Worm (Caenorhabditis elegans): Measurements from ENCODE around the gene K08F8.15.
A peak's percentile ranks its signal among the peaks of the same experiment; 100 is the strongest.

K08F8.15 gene

ce11 chrII:8795227-8795626 lies 28.6 kb downstream of the K08F8.15 start (continued):
- TF ChIP-seq unc-30 (tag; optimal IDR thresholded peaks at IDR 0.05), result no peak
- TF ChIP-seq alr-1 (tag; optimal IDR thresholded peaks at IDR 0.05; ENCODE audit: borderline replicate concordance), result no peak
- TF ChIP-seq swsn-7 (tag; optimal IDR thresholded peaks at IDR 0.05), result no peak
- TF ChIP-seq nhr-85 (tag), result no peak
- TF ChIP-seq nhr-19 (GFP tag; conservative IDR thresholded peaks at IDR 0.05), result no peak
- no peak for TF ChIP-seq Y116A8C.19 (tag; optimal IDR thresholded peaks at IDR 0.05; ENCODE audit: borderline replicate concordance)
- no peak for TF ChIP-seq irx-1 (tag; optimal IDR thresholded peaks at IDR 0.05)
- TF ChIP-seq tlp-1 (tag; optimal IDR thresholded peaks at IDR 0.05), result no peak
- TF ChIP-seq zip-4 (GFP tag; optimal IDR thresholded peaks at IDR 0.05), result no peak
- no peak for TF ChIP-seq lin-35 (GFP tag; optimal IDR thresholded peaks at IDR 0.05)
- TF ChIP-seq C16A3.4 (tag; optimal IDR thresholded peaks at IDR 0.05), result no peak
- TF ChIP-seq nhr-12 (tag; optimal IDR thresholded peaks at IDR 0.05), result no peak
- no peak for TF ChIP-seq ceh-8 (GFP tag; optimal IDR thresholded peaks at IDR 0.05)
- no peak for TF ChIP-seq mab-9 (GFP tag; IDR thresholded peaks at IDR 0.05)
- no peak for TF ChIP-seq pag-3 (tag; optimal IDR thresholded peaks at IDR 0.05; ENCODE audit: borderline replicate concordance, insufficient read depth)
- no peak for TF ChIP-seq lsy-2 (tag; optimal IDR thresholded peaks at IDR 0.05)
- no peak for TF ChIP-seq mef-2 (tag; optimal IDR thresholded peaks at IDR 0.05)
- TF ChIP-seq F16B12.6 (tag; optimal IDR thresholded peaks at IDR 0.05), result no peak
- no peak for TF ChIP-seq lir-3 (tag; optimal IDR thresholded peaks at IDR 0.05; ENCODE audit: poor library complexity)
- peak; percentile 15 for TF ChIP-seq fkh-8 (tag; optimal IDR thresholded peaks at IDR 0.05)
- no peak for TF ChIP-seq vab-15 (tag; optimal IDR thresholded peaks at IDR 0.05)
- TF ChIP-seq hlh-4 (tag; optimal IDR thresholded peaks at IDR 0.05), result no peak
- no peak for TF ChIP-seq nhr-90 (tag; optimal IDR thresholded peaks at IDR 0.05; ENCODE audit: poor library complexity)
- no peak for TF ChIP-seq lin-14 (GFP tag; optimal IDR thresholded peaks at IDR 0.05)
- no peak for TF ChIP-seq ceh-90 (tag; optimal IDR thresholded peaks at IDR 0.05)
- peak; percentile 24 for TF ChIP-seq nhr-11 (tag; optimal IDR thresholded peaks at IDR 0.05)
- no peak for TF ChIP-seq lin-15B (tag; optimal IDR thresholded peaks at IDR 0.05)
- no peak for TF ChIP-seq unc-86 (tag; optimal IDR thresholded peaks at IDR 0.05)
- TF ChIP-seq sptf-1 (tag; optimal IDR thresholded peaks at IDR 0.05), result no peak
- TF ChIP-seq nhr-47 (tag; optimal IDR thresholded peaks at IDR 0.05), result peak; percentile 50
- TF ChIP-seq nhr-71 (tag; optimal IDR thresholded peaks at IDR 0.05), result peak; percentile 22

- no peak for TF ChIP-seq ceh-63 (GFP tag; optimal IDR thresholded peaks at IDR 0.05)
- TF ChIP-seq pax-3 (tag; optimal IDR thresholded peaks at IDR 0.05), result no peak
- peak in 1 of 2 experiments; percentile 4 for TF ChIP-seq ztf-11 (tag; optimal IDR thresholded peaks at IDR 0.05)
- TF ChIP-seq mef-2 (tag; optimal IDR thresholded peaks at IDR 0.05), result no peak
- TF ChIP-seq nhr-47 (tag; optimal IDR thresholded peaks at IDR 0.05), result peak; percentile 85
- no peak for TF ChIP-seq F16B12.6 (tag; optimal IDR thresholded peaks at IDR 0.05)
- no peak for TF ChIP-seq C04F5.9 (tag; optimal IDR thresholded peaks at IDR 0.05)
- TF ChIP-seq ceh-82 (tag; optimal IDR thresholded peaks at IDR 0.05), result peak; percentile 48 to 68 (median 65)
- peak; percentile 44 for TF ChIP-seq ztf-4 (tag; optimal IDR thresholded peaks at IDR 0.05)
- TF ChIP-seq nhr-90 (tag; optimal IDR thresholded peaks at IDR 0.05; ENCODE audit: poor library complexity), result no peak
- TF ChIP-seq rnt-1 (tag; optimal IDR thresholded peaks at IDR 0.05), result peak; percentile 51
- peak; percentile 56 for TF ChIP-seq nhr-20 (tag; optimal IDR thresholded peaks at IDR 0.05)
- TF ChIP-seq mdl-1 (tag; optimal IDR thresholded peaks at IDR 0.05), result no peak
- TF ChIP-seq fkh-4 (tag; optimal IDR thresholded peaks at IDR 0.05; ENCODE audit: borderline replicate concordance), result no peak
- TF ChIP-seq lsy-2 (tag; optimal IDR thresholded peaks at IDR 0.05), result peak; percentile 45 to 50
- TF ChIP-seq alr-1 (tag; optimal IDR thresholded peaks at IDR 0.05; ENCODE audit: borderline replicate concordance), result no peak
- peak; percentile 98 for TF ChIP-seq lin-14 (GFP tag; optimal IDR thresholded peaks at IDR 0.05)
- peak; percentile 7 for TF ChIP-seq nhr-77 (tag; optimal IDR thresholded peaks at IDR 0.05)
- peak; percentile 94 for TF ChIP-seq fkh-10 (GFP tag; optimal IDR thresholded peaks at IDR 0.05)
- no peak for TF ChIP-seq tlp-1 (tag; optimal IDR thresholded peaks at IDR 0.05)
- peak; percentile 95 for TF ChIP-seq fkh-8 (tag; optimal IDR thresholded peaks at IDR 0.05)
- TF ChIP-seq mep-1 (tag; optimal IDR thresholded peaks at IDR 0.05), result peak; percentile 16
- TF ChIP-seq nhr-19 (GFP tag; conservative IDR thresholded peaks at IDR 0.05), result peak; percentile 52
- TF ChIP-seq unc-98 (GFP tag; IDR thresholded peaks at IDR 0.05), result no peak
- TF ChIP-seq tbx-2 (tag; optimal IDR thresholded peaks at IDR 0.05), result peak; percentile 81
- no peak for TF ChIP-seq ama-1 (optimal IDR thresholded peaks at IDR 0.05)
- TF ChIP-seq C16A3.4 (tag; optimal IDR thresholded peaks at IDR 0.05), result no peak
- TF ChIP-seq xbp-1 (tag; optimal IDR thresholded peaks at IDR 0.05), result peak; percentile 61
- TF ChIP-seq skn-1 (tag; optimal IDR thresholded peaks at IDR 0.05), result peak; percentile 6
- peak; percentile 52 for TF ChIP-seq jun-1 (tag; optimal IDR thresholded peaks at IDR 0.05)
- no peak for TF ChIP-seq unc-62 (GFP tag; optimal IDR thresholded peaks at IDR 0.05)
Observed at ce11 chrII:8796391-8796790, 29.8 kb downstream of the K08F8.15 start.

Measured in whole organism, L1 larva.